Worm (Caenorhabditis elegans) whole organism, L3 larva: Measurements from ENCODE around the gene ints-11.

ENCODE experiments used
- ZK546.5 ChIP-seq: sonication (generic microtip); optimal IDR thresholded peaks from 2 replicates; lab custom pipeline; 2017; ENCODE audit warnings: missing biosample characterization, missing genetic modification characterization
- aly-2 ChIP-seq: fragments of 150-350 bp; optimal IDR thresholded peaks from 2 replicates; lab custom pipeline; 2014; ENCODE audit warnings: missing biosample characterization, missing genetic modification characterization
- ama-1 ChIP-seq: fragments of 150-350 bp; optimal IDR thresholded peaks from 2 replicates; lab custom pipeline; 2018
- ceh-16 ChIP-seq: sonication (generic microtip); optimal IDR thresholded peaks from 2 replicates; lab custom pipeline; 2017; ENCODE audit warnings: missing biosample characterization, missing genetic modification characterization
- ceh-28 ChIP-seq: fragments of 150-350 bp; optimal IDR thresholded peaks from 2 replicates; lab custom pipeline; 2014; ENCODE audit warnings: missing biosample characterization, missing genetic modification reagents, missing genetic modification characterization
- ceh-82 ChIP-seq: fragments of 150-350 bp; optimal IDR thresholded peaks from 2 replicates; lab custom pipeline; 2014; ENCODE audit warnings: missing biosample characterization, missing genetic modification characterization
- ceh-9 ChIP-seq: sonication (generic microtip); optimal IDR thresholded peaks from 2 replicates; lab custom pipeline; 2018; ENCODE audit warnings: missing biosample characterization, missing genetic modification characterization
- daf-12 ChIP-seq: fragments of 150-350 bp; optimal IDR thresholded peaks from 2 replicates; lab custom pipeline; 2014; ENCODE audit warnings: missing biosample characterization, missing genetic modification reagents, missing genetic modification characterization
- egl-27 ChIP-seq: sonication (generic microtip); optimal IDR thresholded peaks from 4 replicates; lab custom pipeline; 2017; ENCODE audit warnings: missing biosample characterization, missing genetic modification reagents, missing genetic modification characterization
- elt-1 ChIP-seq: fragments of 150-350 bp; optimal IDR thresholded peaks from 2 replicates; lab custom pipeline; 2014; ENCODE audit warnings: missing biosample characterization, missing genetic modification characterization
- elt-2 ChIP-seq: sonication (generic microtip); optimal IDR thresholded peaks from 2 replicates; lab custom pipeline; 2016; ENCODE audit warnings: missing genetic modification reagents, mild to moderate bottlenecking, missing genetic modification characterization, missing compliant biosample characterization
- elt-3 ChIP-seq, 3 experiments: fragments of 150-350 bp in 1 of 3; sonication (generic microtip) in 2 of 3; optimal IDR thresholded peaks; 2 replicates in 2 of 3; 4 replicates in 1 of 3; lab custom pipeline; 2014 to 2017; ENCODE audit warnings: missing biosample characterization in 3 of 3, missing genetic modification characterization in 3 of 3
- eor-1 ChIP-seq, 2 experiments: fragments of 150-350 bp; optimal IDR thresholded peaks; 2 replicates each; lab custom pipeline; 2014 to 2018; ENCODE audit warnings: missing biosample characterization in 2 of 2, missing genetic modification characterization in 2 of 2
- fkh-10 ChIP-seq: sonication (generic microtip); optimal IDR thresholded peaks from 2 replicates; lab custom pipeline; 2017; ENCODE audit warnings: missing biosample characterization, missing genetic modification reagents, missing genetic modification characterization
- fkh-2 ChIP-seq: fragments of 150-350 bp; optimal IDR thresholded peaks from 2 replicates; lab custom pipeline; 2014; ENCODE audit warnings: missing biosample characterization, missing genetic modification reagents, missing genetic modification characterization
- fos-1 ChIP-seq: fragments of 150-350 bp; optimal IDR thresholded peaks from 2 replicates; lab custom pipeline; 2014; ENCODE audit warnings: missing biosample characterization, missing genetic modification characterization
- jun-1 ChIP-seq: fragments of 150-350 bp; optimal IDR thresholded peaks from 2 replicates; lab custom pipeline; 2014; ENCODE audit warnings: missing biosample characterization, missing genetic modification reagents, missing genetic modification characterization
- lin-39 ChIP-seq: fragments of 150-350 bp; optimal IDR thresholded peaks from 2 replicates; lab custom pipeline; 2018; ENCODE audit warnings: missing biosample characterization, missing genetic modification reagents, missing genetic modification characterization
- mdl-1 ChIP-seq: fragments of 150-350 bp; optimal IDR thresholded peaks from 2 replicates; lab custom pipeline; 2014; ENCODE audit warnings: missing biosample characterization, missing genetic modification characterization
- nfya-1 ChIP-seq: sonication (generic microtip); optimal IDR thresholded peaks from 2 replicates; lab custom pipeline; 2017; ENCODE audit warnings: missing genetic modification characterization, mild to moderate bottlenecking, missing compliant biosample characterization, antibody characterized with exemption, moderate library complexity; ENCODE audit not compliant: insufficient read depth
- nhr-11 ChIP-seq: fragments of 150-350 bp; optimal IDR thresholded peaks from 2 replicates; lab custom pipeline; 2014; ENCODE audit warnings: missing biosample characterization, missing genetic modification characterization
- nhr-12 ChIP-seq: fragments of 150-350 bp; optimal IDR thresholded peaks from 2 replicates; lab custom pipeline; 2014; ENCODE audit warnings: missing biosample characterization, missing genetic modification characterization
- nhr-237 ChIP-seq: fragments of 150-350 bp; optimal IDR thresholded peaks from 2 replicates; lab custom pipeline; 2014; ENCODE audit warnings: missing biosample characterization, missing genetic modification characterization
- nhr-25 ChIP-seq: sonication (generic microtip); optimal IDR thresholded peaks from 2 replicates; lab custom pipeline; 2017; ENCODE audit warnings: missing biosample characterization, missing genetic modification characterization
- nhr-28 ChIP-seq: fragments of 150-350 bp; optimal IDR thresholded peaks from 2 replicates; lab custom pipeline; 2014; ENCODE audit warnings: missing biosample characterization, missing genetic modification characterization
- nhr-67 ChIP-seq: fragments of 150-350 bp; optimal IDR thresholded peaks from 2 replicates; lab custom pipeline; 2014; ENCODE audit warnings: missing biosample characterization, missing genetic modification characterization
- nhr-76 ChIP-seq: fragments of 150-350 bp; sonication (generic microtip); optimal IDR thresholded peaks from 5 replicates; lab custom pipeline; 2014; ENCODE audit warnings: missing biosample characterization, missing genetic modification characterization
- nhr-77 ChIP-seq: fragments of 150-350 bp; optimal IDR thresholded peaks from 2 replicates; lab custom pipeline; 2014; ENCODE audit warnings: missing biosample characterization, missing genetic modification characterization
- pqm-1 ChIP-seq: fragments of 150-350 bp; optimal IDR thresholded peaks from 2 replicates; lab custom pipeline; 2017; ENCODE audit warnings: missing biosample characterization, missing genetic modification characterization, inconsistent platforms
- sea-2 ChIP-seq: fragments of 150-350 bp; sonication (generic microtip); optimal IDR thresholded peaks from 4 replicates; lab custom pipeline; 2014; ENCODE audit warnings: missing biosample characterization, missing genetic modification reagents, missing genetic modification characterization
- skn-1 ChIP-seq: fragments of 150-350 bp; optimal IDR thresholded peaks from 2 replicates; lab custom pipeline; 2014; ENCODE audit warnings: missing biosample characterization, missing genetic modification characterization
- tbx-2 ChIP-seq: sonication (generic microtip); optimal IDR thresholded peaks from 2 replicates; lab custom pipeline; 2016; ENCODE audit warnings: mild to moderate bottlenecking, missing genetic modification characterization, missing compliant biosample characterization
- zag-1 ChIP-seq: fragments of 150-350 bp; optimal IDR thresholded peaks from 2 replicates; lab custom pipeline; 2014; ENCODE audit warnings: missing biosample characterization, missing genetic modification characterization
- ztf-11 ChIP-seq: fragments of 150-350 bp; optimal IDR thresholded peaks from 2 replicates; lab custom pipeline; 2014; ENCODE audit warnings: missing biosample characterization, missing genetic modification characterization

ints-11 gene

ce11 chrII:8185016-8185493 lies 41.8 kb upstream of the ints-11 start, which contains the start of the genes mig-5 and cct-1 (continued):
- TF ChIP-seq ceh-16 (peak; percentile 48), ceh-9 (no peak), nhr-12 (tag; lab: Kevin White, UChicago) (no peak), nhr-28 (tag; lab: Kevin White, UChicago) (peak; percentile 62), nhr-77 (tag; lab: Kevin White, UChicago) (peak; percentile 93), ceh-28 (tag; lab: Kevin White, UChicago) (peak; percentile 94), elt-1 (tag; lab: Kevin White, UChicago) (peak; percentile 86), sea-2 (GFP tag; lab: Kevin White, UChicago) (no peak), nhr-11 (tag; lab: Kevin White, UChicago) (peak; percentile 92), jun-1 (tag; lab: Kevin White, UChicago) (peak; percentile 95), eor-1 (tag; optimal IDR thresholded peaks at IDR 0.05; lab: Kevin White, UChicago) (no peak)

ce11 chrII:8181437-8181836 lies 38.2 kb upstream of the ints-11 start, which contains the start of gene dylt-3:
TSS of gene dylt-3 (plus strand) at chrII:8181737.
- no peak for TF ChIP-seq daf-12
- no peak for TF ChIP-seq pqm-1 (tag; lab: Kevin White, UChicago)
- TF ChIP-seq fkh-2 (tag; lab: Kevin White, UChicago), result no peak
- no peak for TF ChIP-seq ceh-16
- TF ChIP-seq elt-3 (tag; optimal IDR thresholded peaks at IDR 0.05; lab: Kevin White, UChicago), result no peak
- no peak for TF ChIP-seq eor-1 (tag; optimal IDR thresholded peaks at IDR 0.05; lab: Kevin White, UChicago)
- no peak for TF ChIP-seq ZK546.5 (tag; lab: Kevin White, UChicago)
- TF ChIP-seq nhr-25 (tag; lab: Kevin White, UChicago), result no peak
- no peak for TF ChIP-seq tbx-2 (tag; lab: Kevin White, UChicago)
- TF ChIP-seq nhr-67 (tag; lab: Kevin White, UChicago), result no peak
- TF ChIP-seq nhr-237, result no peak
- TF ChIP-seq zag-1 (tag; lab: Kevin White, UChicago), result no peak
- TF ChIP-seq mdl-1, result no peak
- no peak for TF ChIP-seq nfya-1
- TF ChIP-seq ztf-11 (tag; lab: Kevin White, UChicago), result no peak
- no peak for TF ChIP-seq ama-1 (lab: Kevin White, UChicago)
- TF ChIP-seq, all 47 proteins: peak for 0

ce11 chrII:8180281-8180680 lies 37.0 kb upstream of the ints-11 start, which contains the start of gene T05C12.4:
TSS of gene T05C12.4 (minus strand) at chrII:8180381.
- TF ChIP-seq zag-1 (tag; lab: Kevin White, UChicago) (no peak), egl-27 (tag; lab: Kevin White, UChicago) (no peak), nhr-11 (tag; lab: Kevin White, UChicago) (no peak), nfya-1 (no peak), ceh-28 (tag; lab: Kevin White, UChicago) (no peak), ZK546.5 (tag; lab: Kevin White, UChicago) (no peak), aly-2 (no peak), ceh-82 (tag; lab: Kevin White, UChicago) (no peak), sea-2 (GFP tag; lab: Kevin White, UChicago) (no peak), skn-1 (no peak), nhr-28 (tag; lab: Kevin White, UChicago) (no peak), nhr-237 (no peak), nhr-76 (no peak), pqm-1 (tag; lab: Kevin White, UChicago) (no peak), elt-2 (no peak), lin-39 (tag; lab: Kevin White, UChicago) (no peak), nhr-12 (tag; lab: Kevin White, UChicago) (no peak)

- TF ChIP-seq fkh-10 (GFP tag; lab: Kevin White, UChicago) (no peak), ceh-82 (tag; lab: Kevin White, UChicago) (no peak)
- TF ChIP-seq, all 47 proteins: peak for 0
Observed at ce11 chrII:8178614-8179013, 35.3 kb upstream of the ints-11 start.

- TF ChIP-seq skn-1, result no peak
- no peak for TF ChIP-seq ceh-16
- TF ChIP-seq fos-1 (tag; lab: Kevin White, UChicago), result no peak
- TF ChIP-seq elt-2, result no peak
Observed at ce11 chrII:8177095-8177494, 33.8 kb upstream of the ints-11 start, which contains the start of gene acr-14. TSS of gene acr-14 (minus strand) at chrII:8177195.
